Fruit fly (Drosophila melanogaster): ENCODE data around the gene CG17147.
A peak's percentile ranks its signal among the peaks of the same experiment; 100 is the strongest.

Gene CG17147

DNA sequence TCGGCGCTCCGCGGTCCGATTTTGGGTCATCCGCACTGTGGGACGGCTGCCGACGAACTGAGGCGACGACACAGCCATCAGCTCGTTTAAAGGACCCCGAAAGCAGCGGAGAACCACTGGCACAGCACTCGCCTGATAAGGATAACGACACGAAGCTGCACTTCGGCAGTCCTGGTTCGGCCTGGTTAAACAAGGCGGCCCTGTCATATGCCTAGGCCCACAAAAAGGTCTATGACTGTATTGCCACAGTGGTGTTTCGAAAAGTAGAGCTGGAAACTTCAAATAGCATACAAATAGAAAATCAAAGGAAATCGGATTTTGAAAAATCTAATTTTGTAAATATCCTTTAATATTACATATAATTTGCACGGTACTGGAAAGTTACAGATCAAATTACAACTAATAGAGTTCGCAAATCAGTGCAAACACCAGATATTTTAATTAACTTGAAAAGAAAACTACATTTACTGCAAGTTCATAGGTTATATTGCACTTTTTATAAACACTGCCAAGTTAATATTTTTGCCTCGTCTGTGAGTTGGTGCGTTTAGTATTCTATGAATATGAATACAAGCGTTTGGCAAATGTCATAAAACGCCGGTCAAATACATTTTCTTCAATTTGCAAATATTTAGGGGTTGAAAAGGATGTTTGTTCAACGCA is 38.4 kb upstream of the CG17147 start (continued):
- TF ChIP-seq hth (optimal IDR thresholded peaks at IDR 0.05), result no peak
- TF ChIP-seq CG8944 (GFP tag; optimal IDR thresholded peaks at IDR 0.05), result no peak
- peak; percentile 75 for TF ChIP-seq CG7839 (tag; optimal IDR thresholded peaks at IDR 0.05)
- peak; percentile 45 for TF ChIP-seq fu2 (GFP tag; optimal IDR thresholded peaks at IDR 0.05)
- TF ChIP-seq CG43689 (GFP tag; IDR thresholded peaks at IDR 0.05), result 0 out of 2 replicates have a peak, but pooled peaks have one; percentile 3
- no peak for TF ChIP-seq CG3407 (GFP tag; optimal IDR thresholded peaks at IDR 0.05)
- TF ChIP-seq CG4404 (GFP tag; IDR thresholded peaks at IDR 0.05), result no peak
- TF ChIP-seq CG8359 (GFP tag; optimal IDR thresholded peaks at IDR 0.05; ENCODE audit: borderline replicate concordance), result peak; percentile 26
- no peak for TF ChIP-seq Trl (optimal IDR thresholded peaks at IDR 0.05)
- TF ChIP-seq Trl (GFP tag; optimal IDR thresholded peaks at IDR 0.05), result peak; percentile 0
- TF ChIP-seq Tbp (GFP tag; optimal IDR thresholded peaks at IDR 0.05), result no peak
- no peak for TF ChIP-seq CkIIα-i1 (GFP tag; IDR thresholded peaks at IDR 0.05)
- TF ChIP-seq CG14050 (GFP tag; IDR thresholded peaks at IDR 0.05), result peak; percentile 32; the same call in 1 of the 3 replicates
- peak; percentile 21; the same call in 1 of the 2 replicates for TF ChIP-seq CG10366 (GFP tag; IDR thresholded peaks at IDR 0.05)
- TF ChIP-seq CG34224 (GFP tag; IDR thresholded peaks at IDR 0.05; ENCODE audit: partially characterized antibody), result no peak
- 0 out of 3 replicates have a peak, but pooled peaks have one; percentile 34 for TF ChIP-seq CG11695 (GFP tag; IDR thresholded peaks at IDR 0.05)
- TF ChIP-seq CG12299 (tag; optimal IDR thresholded peaks at IDR 0.05), result peak; percentile 32
- peak; percentile 29 for TF ChIP-seq odd (GFP tag; optimal IDR thresholded peaks at IDR 0.05)
- TF ChIP-seq CG3726 (GFP tag; IDR thresholded peaks at IDR 0.05), result no peak
- no peak for TF ChIP-seq CG1529 (GFP tag; optimal IDR thresholded peaks at IDR 0.05)
- peak in 1 of 2 experiments; percentile 32 for TF ChIP-seq Pdp1 (GFP tag; optimal IDR thresholded peaks at IDR 0.05)
- no peak for TF ChIP-seq Ada2b (GFP tag; IDR thresholded peaks at IDR 0.05)
- TF ChIP-seq fd102C (GFP tag; optimal IDR thresholded peaks at IDR 0.05), result no peak
- TF ChIP-seq CG7987 (GFP tag; optimal IDR thresholded peaks at IDR 0.05), result no peak
- TF ChIP-seq CG32772 (GFP tag; IDR thresholded peaks at IDR 0.05), result no peak
- TF ChIP-seq nerfin-1 (tag; optimal IDR thresholded peaks at IDR 0.05), result no peak
- TF ChIP-seq scrt (GFP tag; optimal IDR thresholded peaks at IDR 0.05), result peak; percentile 24
- TF ChIP-seq CG15514 (GFP tag; optimal IDR thresholded peaks at IDR 0.05), result peak; percentile 37
- no peak for TF ChIP-seq Hey (tag; optimal IDR thresholded peaks at IDR 0.05)
- no peak for TF ChIP-seq BEAF-32 (GFP tag; optimal IDR thresholded peaks at IDR 0.05)
- no peak for TF ChIP-seq CG12744 (GFP tag; optimal IDR thresholded peaks at IDR 0.05)
- TF ChIP-seq CG31441 (GFP tag; IDR thresholded peaks at IDR 0.05), result 0 out of 2 replicates have a peak, but pooled peaks have one; percentile 17
- no peak for TF ChIP-seq D19B (GFP tag; optimal IDR thresholded peaks at IDR 0.05)
- no peak for TF ChIP-seq klu (GFP tag; IDR thresholded peaks at IDR 0.05)
- peak; percentile 77 for TF ChIP-seq Oli (tag; optimal IDR thresholded peaks at IDR 0.05)
- no peak for TF ChIP-seq Side (GFP tag; optimal IDR thresholded peaks at IDR 0.05)
- peak; percentile 35; the same call in 1 of the 2 replicates for TF ChIP-seq lmd (GFP tag; IDR thresholded peaks at IDR 0.05)
- peak; percentile 57 for TF ChIP-seq CG6854 (GFP tag; optimal IDR thresholded peaks at IDR 0.05)
- peak; percentile 61 for TF ChIP-seq CG9932 (GFP tag; IDR thresholded peaks at IDR 0.05)
- TF ChIP-seq org-1 (GFP tag; optimal IDR thresholded peaks at IDR 0.05), result peak; percentile 59
- TF ChIP-seq CG6689 (GFP tag; IDR thresholded peaks at IDR 0.05), result no peak
- no peak for TF ChIP-seq bigmax (GFP tag; optimal IDR thresholded peaks at IDR 0.05)
- TF ChIP-seq CG13296 (GFP tag; optimal IDR thresholded peaks at IDR 0.05), result peak; percentile 45
- no peak for TF ChIP-seq sens-2 (GFP tag; IDR thresholded peaks at IDR 0.05)
- no peak for TF ChIP-seq Opbp (GFP tag; IDR thresholded peaks at IDR 0.05; ENCODE audit: partially characterized antibody)
- TF ChIP-seq CG7928 (GFP tag; optimal IDR thresholded peaks at IDR 0.05), result no peak
- peak; percentile 37 for TF ChIP-seq CG2116 (GFP tag; optimal IDR thresholded peaks at IDR 0.05)
- TF ChIP-seq ci (GFP tag; IDR thresholded peaks at IDR 0.05), result peak; percentile 27; the same call in 1 of the 3 replicates
- peak; percentile 64 for TF ChIP-seq CoRest (tag; optimal IDR thresholded peaks at IDR 0.05)
- no peak for TF ChIP-seq Scr (GFP tag; IDR thresholded peaks at IDR 0.05; ENCODE audit: partially characterized antibody)

All from whole organism, embryonic.